Fruit fly (Drosophila melanogaster): ENCODE data around the gene CG12589.

- TF ChIP-seq CG13204 (GFP tag; optimal IDR thresholded peaks at IDR 0.05), result no peak
- no peak for TF ChIP-seq CG32121 (GFP tag; IDR thresholded peaks at IDR 0.05)
- TF ChIP-seq Pif1B (GFP tag; optimal IDR thresholded peaks at IDR 0.05), result no peak
- TF ChIP-seq CG4496 (GFP tag; IDR thresholded peaks at IDR 0.05), result no peak
Measured at dm6 chr3R:5102407-5102806, 36.4 kb downstream of the CG12589 start.

All from whole organism, pupa.